Fruit fly (Drosophila melanogaster) whole organism, embryonic: ENCODE measurements around the gene Mal-B1.

Experiments used
- BtbVII ChIP-seq: fragments of 200-800 bp; sonication (Bioruptor generic); optimal IDR thresholded peaks from 3 replicates; lab custom pipeline; 2017; ENCODE audit warnings: missing biosample characterization, mild to moderate bottlenecking, missing genetic modification characterization
- CG10654 ChIP-seq: fragments of 200-800 bp; sonication (Bioruptor generic); optimal IDR thresholded peaks from 2 replicates; lab custom pipeline; 2016; ENCODE audit warnings: missing biosample characterization, missing genetic modification characterization
- CG11398 ChIP-seq: fragments of 200-800 bp; sonication (Bioruptor generic); optimal IDR thresholded peaks from 2 replicates; lab custom pipeline; 2016; ENCODE audit warnings: missing biosample characterization, missing genetic modification characterization
- CG12299 ChIP-seq: fragments of 200-800 bp; sonication (Bioruptor generic); optimal IDR thresholded peaks from 2 replicates; lab custom pipeline; 2018; ENCODE audit warnings: missing biosample characterization, mild to moderate bottlenecking, missing genetic modification characterization
- CG12391 ChIP-seq: fragments of 200-800 bp; sonication (Bioruptor generic); optimal IDR thresholded peaks from 3 replicates; lab custom pipeline; 2018; ENCODE audit warnings: missing biosample characterization, mild to moderate bottlenecking, missing genetic modification characterization, moderate library complexity
- CG12769 ChIP-seq: fragments of 200-800 bp; sonication (Bioruptor generic); optimal IDR thresholded peaks from 2 replicates; lab custom pipeline; 2019; ENCODE audit warnings: missing biosample characterization, mild to moderate bottlenecking, missing genetic modification characterization, moderate library complexity
- CG1603 ChIP-seq: fragments of 200-800 bp; sonication (Bioruptor generic); optimal IDR thresholded peaks from 2 replicates; lab custom pipeline; 2019; ENCODE audit warnings: missing biosample characterization, mild to moderate bottlenecking, missing genetic modification characterization, moderate library complexity
- CG16813 ChIP-seq: fragments of 200-800 bp; sonication (Bioruptor generic); IDR thresholded peaks from 3 replicates; pipeline ENCODE4 v1.3.6; 2022; ENCODE audit warnings: missing biosample characterization, missing genetic modification characterization; ENCODE audit not compliant: partially characterized antibody
- CG17385 ChIP-seq: fragments of 200-800 bp; sonication (Bioruptor generic); optimal IDR thresholded peaks from 3 replicates; lab custom pipeline; 2018; ENCODE audit warnings: missing biosample characterization, mild to moderate bottlenecking, missing genetic modification characterization
- CG1832 ChIP-seq: fragments of 200-800 bp; sonication (Bioruptor generic); optimal IDR thresholded peaks from 2 replicates; lab custom pipeline; 2017; ENCODE audit warnings: missing biosample characterization, mild to moderate bottlenecking, missing genetic modification characterization, inconsistent platforms
- CG30020 ChIP-seq: fragments of 200-800 bp; optimal IDR thresholded peaks from 2 replicates; lab custom pipeline; 2019; ENCODE audit warnings: missing biosample characterization, mild to moderate bottlenecking, missing genetic modification characterization, moderate library complexity
- CG34376 ChIP-seq: fragments of 200-800 bp; sonication (Bioruptor generic); optimal IDR thresholded peaks from 2 replicates; lab custom pipeline; 2018; ENCODE audit warnings: missing biosample characterization, mild to moderate bottlenecking, missing genetic modification characterization
- CG4617 ChIP-seq: fragments of 200-800 bp; sonication (Bioruptor generic); optimal IDR thresholded peaks from 3 replicates; lab custom pipeline; 2016; ENCODE audit warnings: missing biosample characterization, missing genetic modification characterization, borderline replicate concordance
- CG6654 ChIP-seq: fragments of 200-800 bp; sonication (Bioruptor generic); optimal IDR thresholded peaks from 2 replicates; lab custom pipeline; 2017; ENCODE audit warnings: missing biosample characterization, mild to moderate bottlenecking, missing genetic modification characterization
- CG7987 ChIP-seq: fragments of 200-800 bp; sonication (Bioruptor generic); optimal IDR thresholded peaks from 2 replicates; lab custom pipeline; 2018; ENCODE audit warnings: missing biosample characterization, mild to moderate bottlenecking, missing genetic modification characterization, moderate library complexity
- CTCF ChIP-seq: fragments of 200-800 bp; sonication (Bioruptor generic); optimal IDR thresholded peaks from 2 replicates; lab custom pipeline; 2017; ENCODE audit warnings: missing biosample characterization, mild to moderate bottlenecking, missing genetic modification characterization, moderate library complexity
- D19B ChIP-seq: fragments of 200-800 bp; sonication (Bioruptor generic); optimal IDR thresholded peaks from 2 replicates; lab custom pipeline; 2017; ENCODE audit warnings: missing biosample characterization, mild to moderate bottlenecking, missing genetic modification characterization
- Dbx ChIP-seq: fragments of 200-800 bp; sonication (Bioruptor generic); IDR thresholded peaks from 3 replicates; pipeline ENCODE4 v1.3.6; 2022; ENCODE audit warnings: missing biosample characterization, missing genetic modification characterization
- Dek ChIP-seq: fragments of 200-800 bp; sonication (Bioruptor generic); optimal IDR thresholded peaks from 3 replicates; lab custom pipeline; 2019; ENCODE audit warnings: missing biosample characterization, mild to moderate bottlenecking, missing genetic modification characterization, moderate library complexity
- ERR ChIP-seq: fragments of 200-800 bp; sonication (Bioruptor generic); optimal IDR thresholded peaks from 2 replicates; lab custom pipeline; 2016; ENCODE audit warnings: missing biosample characterization, missing genetic modification characterization
- Eip74EF ChIP-seq, 2 experiments: fragments of 200-800 bp in 1 of 2; fragments of >200 bp in 1 of 2; sonication (Bioruptor generic) in 1 of 2; optimal IDR thresholded peaks; 2 replicates each; lab custom pipeline; 2017 to 2019; ENCODE audit warnings: missing biosample characterization in 2 of 2, missing genetic modification characterization in 2 of 2, mild to moderate bottlenecking in 1 of 2, moderate library complexity in 1 of 2
- Fer1 ChIP-seq: fragments of 200-800 bp; sonication (Bioruptor generic); optimal IDR thresholded peaks from 2 replicates; lab custom pipeline; 2017; ENCODE audit warnings: missing biosample characterization, mild to moderate bottlenecking, missing genetic modification characterization
- HmgZ ChIP-seq: fragments of 200-800 bp; sonication (Bioruptor generic); optimal IDR thresholded peaks from 2 replicates; lab custom pipeline; 2018; ENCODE audit warnings: missing biosample characterization, mild to moderate bottlenecking, missing genetic modification characterization
- Lhr ChIP-seq: fragments of 200-800 bp; sonication (Bioruptor generic); optimal IDR thresholded peaks from 3 replicates; lab custom pipeline; 2017; ENCODE audit warnings: mild to moderate bottlenecking, missing biosample characterization, missing genetic modification reagents, missing genetic modification characterization
- NC2β ChIP-seq: fragments of 200-800 bp; sonication (Bioruptor generic); optimal IDR thresholded peaks from 2 replicates; lab custom pipeline; 2016; ENCODE audit warnings: missing biosample characterization, missing genetic modification characterization
- Sox100B ChIP-seq: fragments of 200-800 bp; sonication (Bioruptor generic); optimal IDR thresholded peaks from 3 replicates; lab custom pipeline; 2018; ENCODE audit warnings: missing biosample characterization, mild to moderate bottlenecking, missing genetic modification characterization
- Spps ChIP-seq: fragments of 200-800 bp; sonication (Bioruptor generic); optimal IDR thresholded peaks from 2 replicates; lab custom pipeline; 2018; ENCODE audit warnings: missing biosample characterization, mild to moderate bottlenecking, missing genetic modification characterization
- Stat92E ChIP-seq, 3 experiments: fragments of >200 bp in 2 of 3; fragments of 200-800 bp in 1 of 3; sonication (Bioruptor generic) in 1 of 3; optimal IDR thresholded peaks; 2 replicates each; lab custom pipeline; 2017 to 2019; ENCODE audit warnings: missing biosample characterization in 3 of 3, missing genetic modification characterization in 3 of 3, mild to moderate bottlenecking in 1 of 3, moderate library complexity in 1 of 3
- Xbp1 ChIP-seq: fragments of 200-800 bp; sonication (Bioruptor generic); optimal IDR thresholded peaks from 3 replicates; lab custom pipeline; 2016; ENCODE audit warnings: missing biosample characterization, mild to moderate bottlenecking, missing genetic modification characterization
- az2 ChIP-seq: fragments of 200-800 bp; sonication (Bioruptor generic); optimal IDR thresholded peaks from 3 replicates; lab custom pipeline; 2016; ENCODE audit warnings: missing biosample characterization, missing genetic modification characterization
- cwo ChIP-seq: fragments of 200-800 bp; sonication (Bioruptor generic); optimal IDR thresholded peaks from 3 replicates; lab custom pipeline; 2017; ENCODE audit warnings: missing biosample characterization, missing genetic modification characterization, mild to moderate bottlenecking, moderate library complexity, missing genetic modification reagents
- exex ChIP-seq: fragments of 200-800 bp; sonication (Bioruptor generic); optimal IDR thresholded peaks from 4 replicates; lab custom pipeline; 2018; ENCODE audit warnings: missing biosample characterization, mild to moderate bottlenecking, missing genetic modification characterization, moderate library complexity
- insv ChIP-seq, 2 experiments: fragments of 200-800 bp; sonication (Bioruptor generic); optimal IDR thresholded peaks; 3 replicates each; lab custom pipeline; 2016 to 2018; ENCODE audit warnings: missing biosample characterization in 2 of 2, missing genetic modification characterization in 2 of 2
- jing ChIP-seq: fragments of 200-800 bp; sonication (Bioruptor generic); optimal IDR thresholded peaks from 2 replicates; lab custom pipeline; 2018; ENCODE audit warnings: missing biosample characterization, mild to moderate bottlenecking, missing genetic modification characterization
- kay ChIP-seq: fragments of 200-800 bp; sonication (Bioruptor generic); optimal IDR thresholded peaks from 2 replicates; lab custom pipeline; 2016; ENCODE audit warnings: missing biosample characterization, missing genetic modification characterization
- pan ChIP-seq, 4 experiments: fragments of >200 bp in 3 of 4; fragments of 200-800 bp in 1 of 4; sonication (Bioruptor generic) in 1 of 4; optimal IDR thresholded peaks in 3 of 4; IDR thresholded peaks in 1 of 4; 2 replicates each; pipeline versions ENCODE4 v1.3.6 to Lab custom; 2017 to 2022; ENCODE audit warnings: missing biosample characterization in 2 of 4, missing genetic modification characterization in 2 of 4, mixed read lengths in 1 of 4
- pfk ChIP-seq: fragments of 200-800 bp; sonication (Bioruptor generic); optimal IDR thresholded peaks from 2 replicates; lab custom pipeline; 2018; ENCODE audit warnings: missing biosample characterization, mild to moderate bottlenecking, missing genetic modification characterization, moderate library complexity
- phol ChIP-seq: fragments of 200-800 bp; sonication (Bioruptor generic); optimal IDR thresholded peaks from 3 replicates; lab custom pipeline; 2018; ENCODE audit warnings: missing biosample characterization, mild to moderate bottlenecking, missing genetic modification characterization, moderate library complexity
- row ChIP-seq: fragments of 200-800 bp; sonication (Bioruptor generic); IDR thresholded peaks from 3 replicates; pipeline ENCODE4 v1.3.6; 2022; ENCODE audit warnings: missing biosample characterization, missing genetic modification characterization
- schlank ChIP-seq: fragments of 200-800 bp; sonication (Bioruptor generic); optimal IDR thresholded peaks from 2 replicates; lab custom pipeline; 2018; ENCODE audit warnings: missing biosample characterization, mild to moderate bottlenecking, missing genetic modification characterization
- scrt ChIP-seq: fragments of 200-800 bp; sonication (Bioruptor generic); optimal IDR thresholded peaks from 2 replicates; lab custom pipeline; 2018; ENCODE audit warnings: missing biosample characterization, mild to moderate bottlenecking, missing genetic modification characterization, moderate library complexity
- sd ChIP-seq: fragments of 200-800 bp; sonication (Bioruptor generic); optimal IDR thresholded peaks from 3 replicates; lab custom pipeline; 2018; ENCODE audit warnings: missing biosample characterization, mild to moderate bottlenecking, missing genetic modification characterization, moderate library complexity
- sens ChIP-seq: fragments of 200-800 bp; sonication (Bioruptor generic); peaks from one replicate; lab custom pipeline; 2016; ENCODE audit warnings: missing biosample characterization, missing genetic modification characterization
- tgo ChIP-seq: fragments of 200-800 bp; sonication (Bioruptor generic); IDR thresholded peaks from 3 replicates; pipeline ENCODE4 v1.3.6; 2022; ENCODE audit warnings: missing biosample characterization, missing genetic modification characterization
- trh ChIP-seq: fragments of 200-800 bp; sonication (Bioruptor generic); optimal IDR thresholded peaks from 2 replicates; lab custom pipeline; 2016; ENCODE audit warnings: missing biosample characterization, missing genetic modification characterization
- ttk ChIP-seq: fragments of 200-800 bp; sonication (Bioruptor generic); IDR thresholded peaks from 2 replicates; pipeline ENCODE4 v2.1.2; 2022; ENCODE audit warnings: missing biosample characterization, missing genetic modification characterization
- twi ChIP-seq: fragments of 200-800 bp; optimal IDR thresholded peaks from 2 replicates; lab custom pipeline; 2019; ENCODE audit warnings: missing biosample characterization, mild to moderate bottlenecking, missing genetic modification characterization, moderate library complexity

Gene Mal-B1

DNA sequence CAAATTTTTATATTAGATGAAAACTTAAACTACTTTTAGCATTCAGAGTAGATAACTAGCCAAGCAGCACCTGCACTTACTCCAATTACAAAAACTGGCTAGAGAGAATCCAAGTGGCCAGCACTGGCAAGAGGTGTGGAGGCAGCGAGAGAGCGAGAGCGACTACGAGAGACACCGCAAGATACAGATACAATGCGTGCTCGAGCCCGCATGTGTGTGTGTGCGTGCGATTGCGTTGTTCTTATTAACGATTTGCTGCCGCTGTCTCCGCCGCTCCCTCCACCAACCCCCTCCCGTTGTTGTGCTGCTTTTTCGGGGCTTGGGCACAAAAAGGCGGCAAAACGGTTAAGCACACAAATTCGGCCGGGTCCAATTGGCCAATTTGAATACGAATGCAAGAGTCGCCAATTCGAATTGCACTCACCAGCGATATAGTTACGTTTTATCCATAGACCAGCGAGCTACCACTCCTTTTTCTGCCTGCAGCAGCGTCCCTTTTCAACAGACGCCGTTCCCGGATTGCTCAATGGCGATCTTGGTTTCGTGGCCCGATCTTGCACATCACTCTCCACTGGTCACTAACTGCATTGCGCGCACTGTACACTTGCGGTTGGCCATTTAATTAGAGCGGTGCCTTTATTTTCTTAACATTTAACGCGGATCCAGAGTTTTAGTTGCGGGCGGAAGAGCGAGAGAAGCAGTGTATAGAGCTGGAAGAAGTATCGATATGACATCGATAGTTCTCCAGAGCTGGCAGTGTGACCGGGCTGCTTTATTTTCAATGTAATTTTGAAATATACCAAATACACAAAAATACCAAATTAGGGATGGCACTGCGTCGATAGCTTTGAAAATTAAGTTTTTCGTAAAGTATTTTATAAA, 38.1 kb upstream of the Mal-B1 start, which contains the start of gene crol (continued):
- no peak for TF ChIP-seq pfk (GFP tag; lab: Kevin White, UChicago)
- 0 out of 2 replicates have a peak, but pooled peaks have one; percentile 16 for TF ChIP-seq ttk (GFP tag; lab: Robert Waterston, UW)
- TF ChIP-seq D19B (GFP tag; lab: Kevin White, UChicago) = no peak
- no peak for TF ChIP-seq Eip74EF (GFP tag; optimal IDR thresholded peaks at IDR 0.05; lab: Kevin White, UChicago)
- TF ChIP-seq Xbp1 = no peak
- TF ChIP-seq CG10654 (GFP tag; lab: Kevin White, UChicago) = no peak
- TF ChIP-seq tgo (GFP tag; lab: Robert Waterston, UW) = no peak
- TF ChIP-seq Lhr (GFP tag; lab: Kevin White, UChicago) = peak; percentile 83
- no peak for TF ChIP-seq Stat92E (GFP tag; optimal IDR thresholded peaks at IDR 0.05; lab: Kevin White, UChicago)
- TF ChIP-seq BtbVII = no peak
- TF ChIP-seq sens (GFP tag; lab: Kevin White, UChicago) = peak; percentile 73
- TF ChIP-seq Dek (tag; lab: Kevin White, UChicago) = peak; percentile 40
- no peak for TF ChIP-seq az2 (GFP tag; lab: Kevin White, UChicago)
- peak; percentile 20 for TF ChIP-seq NC2β (GFP tag; lab: Kevin White, UChicago)
- TF ChIP-seq CG1603 (tag; lab: Kevin White, UChicago) = peak; percentile 59
- peak; percentile 15 for TF ChIP-seq exex (tag; lab: Kevin White, UChicago)
- TF ChIP-seq CG12391 (tag; lab: Kevin White, UChicago) = peak; percentile 55
- TF ChIP-seq trh (GFP tag; lab: Kevin White, UChicago) = no peak
- no peak for TF ChIP-seq Spps (tag; lab: Kevin White, UChicago)
- peak; percentile 20 for TF ChIP-seq CTCF (GFP tag; lab: Kevin White, UChicago)
- no peak for TF ChIP-seq jing (GFP tag; lab: Kevin White, UChicago)
- TF ChIP-seq CG16813 (GFP tag; lab: Robert Waterston, UW) = peak; percentile 86
- peak in 1 of 2 experiments; percentile 82 for TF ChIP-seq insv (GFP tag; optimal IDR thresholded peaks at IDR 0.05; lab: Kevin White, UChicago)
- no peak for TF ChIP-seq ERR (GFP tag; lab: Kevin White, UChicago)
- peak; percentile 43 for TF ChIP-seq phol (tag; lab: Kevin White, UChicago)
- TF ChIP-seq Sox100B (GFP tag; lab: Kevin White, UChicago) = no peak
- TF ChIP-seq twi (tag; lab: Kevin White, UChicago) = no peak
- TF ChIP-seq CG30020 (tag; lab: Kevin White, UChicago) = peak; percentile 52
- TF ChIP-seq CG17385 (GFP tag; lab: Kevin White, UChicago) = no peak
- no peak for TF ChIP-seq sd (tag; lab: Kevin White, UChicago)
- peak; percentile 48 for TF ChIP-seq HmgZ (tag; lab: Kevin White, UChicago)
- TF ChIP-seq Dbx (GFP tag; lab: Robert Waterston, UW) = peak; percentile 56; the same call in 1 of the 3 replicates
- TF ChIP-seq CG4617 (GFP tag; lab: Kevin White, UChicago) = peak; percentile 47
- peak; percentile 85 for TF ChIP-seq row
- no peak for TF ChIP-seq CG12299 (tag; lab: Kevin White, UChicago)
- peak; percentile 24 for TF ChIP-seq CG7987 (GFP tag; lab: Kevin White, UChicago)
- no peak for TF ChIP-seq kay (GFP tag; lab: Kevin White, UChicago)
- peak; percentile 44 for TF ChIP-seq CG34376 (GFP tag; lab: Kevin White, UChicago)
- peak; percentile 94 for TF ChIP-seq CG12769
- TF ChIP-seq CG6654 = no peak
- no peak for TF ChIP-seq cwo (GFP tag; lab: Kevin White, UChicago)
- TF ChIP-seq pan (optimal IDR thresholded peaks at IDR 0.05; lab: Kevin White, UChicago) = no peak
- peak in 1 of 2 experiments; percentile 20 for TF ChIP-seq pan (GFP tag; optimal IDR thresholded peaks at IDR 0.05 in 1 of 2, IDR thresholded peaks at IDR 0.05 in 1 of 2)
- no peak for TF ChIP-seq Fer1
- no peak for TF ChIP-seq schlank (tag; lab: Kevin White, UChicago)
- no peak for TF ChIP-seq scrt (GFP tag; lab: Kevin White, UChicago)
- TF ChIP-seq CG1832 (GFP tag; lab: Kevin White, UChicago) = peak; percentile 11
- no peak for TF ChIP-seq CG11398 (GFP tag; lab: Kevin White, UChicago)
